Fruit fly (Drosophila melanogaster) whole organism, adult: ENCODE measurements around the gene CG6661.
A peak's percentile ranks its signal among the peaks of the same experiment; 100 is the strongest.

Experiments
- CG11617 ChIP-seq: fragments of 200-800 bp; sonication (Bioruptor generic); optimal IDR thresholded peaks from 2 replicates; lab custom pipeline; 2017; ENCODE audit warnings: mild to moderate bottlenecking, missing biosample characterization, missing genetic modification reagents, missing genetic modification characterization
- CG12768 ChIP-seq: fragments of 200-800 bp; sonication (Bioruptor generic); optimal IDR thresholded peaks from 2 replicates; lab custom pipeline; 2017; ENCODE audit warnings: missing biosample characterization, missing genetic modification characterization, mild to moderate bottlenecking, moderate library complexity, missing genetic modification reagents
- CG14711 ChIP-seq: fragments of 200-800 bp; sonication (Bioruptor generic); optimal IDR thresholded peaks from 2 replicates; lab custom pipeline; 2018; ENCODE audit warnings: missing biosample characterization, mild to moderate bottlenecking, missing genetic modification characterization, moderate library complexity
- CG1620 ChIP-seq: fragments of 200-800 bp; sonication (Bioruptor generic); optimal IDR thresholded peaks from 2 replicates; lab custom pipeline; 2016; ENCODE audit warnings: missing biosample characterization, missing genetic modification characterization
- CG33017 ChIP-seq: fragments of 200-800 bp; sonication (Bioruptor generic); optimal IDR thresholded peaks from 2 replicates; lab custom pipeline; 2018; ENCODE audit warnings: missing biosample characterization, mild to moderate bottlenecking, missing genetic modification characterization, moderate library complexity
- CG5204 ChIP-seq: fragments of 200-800 bp; sonication (Bioruptor generic); optimal IDR thresholded peaks from 2 replicates; lab custom pipeline; 2016; ENCODE audit warnings: missing biosample characterization, missing genetic modification characterization
- CG7045 ChIP-seq: fragments of 200-800 bp; sonication (Bioruptor generic); optimal IDR thresholded peaks from 2 replicates; lab custom pipeline; 2017; ENCODE audit warnings: missing biosample characterization, mild to moderate bottlenecking, missing genetic modification characterization
- CG7101 ChIP-seq: fragments of 200-800 bp; sonication (Bioruptor generic); optimal IDR thresholded peaks from 2 replicates; lab custom pipeline; 2018; ENCODE audit warnings: missing biosample characterization, mild to moderate bottlenecking, missing genetic modification characterization, moderate library complexity
- Clk ChIP-seq: fragments of 200-800 bp; sonication (Bioruptor generic); optimal IDR thresholded peaks from 2 replicates; lab custom pipeline; 2017; ENCODE audit warnings: missing biosample characterization, missing genetic modification characterization
- Crg-1 ChIP-seq: fragments of 200-800 bp; sonication (Bioruptor generic); optimal IDR thresholded peaks from 2 replicates; lab custom pipeline; 2016; ENCODE audit warnings: missing biosample characterization, missing genetic modification characterization
- Hr96 ChIP-seq: fragments of 200-800 bp; sonication (Bioruptor generic); optimal IDR thresholded peaks from 2 replicates; lab custom pipeline; 2016; ENCODE audit warnings: missing biosample characterization, missing genetic modification characterization
- Mnt ChIP-seq: fragments of 200-800 bp; sonication (Bioruptor generic); optimal IDR thresholded peaks from 2 replicates; lab custom pipeline; 2016; ENCODE audit warnings: missing biosample characterization, mild to moderate bottlenecking, missing genetic modification characterization
- bab1 ChIP-seq: fragments of 200-800 bp; sonication (Bioruptor generic); optimal IDR thresholded peaks from 3 replicates; lab custom pipeline; 2019; ENCODE audit warnings: missing biosample characterization, mild to moderate bottlenecking, missing genetic modification characterization, moderate library complexity
- cic ChIP-seq: fragments of 200-800 bp; sonication (Bioruptor generic); optimal IDR thresholded peaks from 2 replicates; lab custom pipeline; 2017; ENCODE audit warnings: missing biosample characterization, mild to moderate bottlenecking, missing genetic modification characterization, moderate library complexity
- cnc ChIP-seq, 2 experiments: fragments of >200 bp; optimal IDR thresholded peaks; 2 replicates each; lab custom pipeline; 2017
- kay ChIP-seq: fragments of 200-800 bp; sonication (Bioruptor generic); peaks from one replicate; lab custom pipeline; 2016; ENCODE audit warnings: missing biosample characterization, missing genetic modification characterization, borderline replicate concordance
- ovo ChIP-seq: fragments of 200-800 bp; sonication (Bioruptor generic); optimal IDR thresholded peaks from 2 replicates; lab custom pipeline; 2016; ENCODE audit warnings: missing biosample characterization, missing genetic modification characterization
- pad ChIP-seq: fragments of 200-800 bp; sonication (Bioruptor generic); optimal IDR thresholded peaks from 3 replicates; lab custom pipeline; 2017; ENCODE audit warnings: missing biosample characterization, missing genetic modification characterization, mild to moderate bottlenecking, moderate library complexity, missing genetic modification reagents
- tj ChIP-seq: fragments of 200-800 bp; sonication (Bioruptor generic); optimal IDR thresholded peaks from 3 replicates; lab custom pipeline; 2017; ENCODE audit warnings: missing biosample characterization, mild to moderate bottlenecking, missing genetic modification characterization, moderate library complexity
- toe ChIP-seq: fragments of 200-800 bp; sonication (Bioruptor generic); optimal IDR thresholded peaks from 2 replicates; lab custom pipeline; 2016; ENCODE audit warnings: missing biosample characterization, missing genetic modification characterization

The CG6661 gene

dm6 chr3L:14059266-14059974 lies 24.8 kb downstream of the CG6661 start:
- TF ChIP-seq CG1620 (GFP tag; lab: Kevin White, UChicago), result no peak
- no peak for TF ChIP-seq pad (GFP tag; lab: Kevin White, UChicago)
- TF ChIP-seq Hr96 (GFP tag; lab: Kevin White, UChicago), result no peak
- TF ChIP-seq kay (GFP tag; lab: Kevin White, UChicago), result no peak
- peak; percentile 6 for TF ChIP-seq CG14711 (tag; lab: Kevin White, UChicago)

- TF ChIP-seq bab1 (GFP tag; lab: Kevin White, UChicago), result no peak
- no peak for TF ChIP-seq Clk
- TF ChIP-seq CG33017 (tag; lab: Kevin White, UChicago), result no peak
- no peak for TF ChIP-seq Mnt (GFP tag; lab: Kevin White, UChicago)
- TF ChIP-seq CG7101 (tag; lab: Kevin White, UChicago), result no peak
- TF ChIP-seq tj (GFP tag; lab: Kevin White, UChicago), result no peak
- no peak for TF ChIP-seq kay (GFP tag; lab: Kevin White, UChicago)
These were observed 28.1 kb downstream of the CG6661 start for dm6 chr3L:14062702-14063101.

- TF ChIP-seq Hr96 (GFP tag; lab: Kevin White, UChicago), result no peak
- no peak for TF ChIP-seq cnc (optimal IDR thresholded peaks at IDR 0.05; lab: Kevin White, UChicago)
- TF ChIP-seq CG1620 (GFP tag; lab: Kevin White, UChicago), result no peak
- no peak for TF ChIP-seq CG11617
- no peak for TF ChIP-seq Mnt (GFP tag; lab: Kevin White, UChicago)
- no peak for TF ChIP-seq cic (GFP tag; lab: Kevin White, UChicago)
- TF ChIP-seq CG5204, result no peak
- TF ChIP-seq CG14711 (tag; lab: Kevin White, UChicago), result no peak
- TF ChIP-seq CG33017 (tag; lab: Kevin White, UChicago), result no peak
- TF ChIP-seq tj (GFP tag; lab: Kevin White, UChicago), result no peak
- no peak for TF ChIP-seq toe (GFP tag; lab: Kevin White, UChicago)
These were observed 28.9 kb downstream of the CG6661 start for dm6 chr3L:14063241-14064064.

DNA sequence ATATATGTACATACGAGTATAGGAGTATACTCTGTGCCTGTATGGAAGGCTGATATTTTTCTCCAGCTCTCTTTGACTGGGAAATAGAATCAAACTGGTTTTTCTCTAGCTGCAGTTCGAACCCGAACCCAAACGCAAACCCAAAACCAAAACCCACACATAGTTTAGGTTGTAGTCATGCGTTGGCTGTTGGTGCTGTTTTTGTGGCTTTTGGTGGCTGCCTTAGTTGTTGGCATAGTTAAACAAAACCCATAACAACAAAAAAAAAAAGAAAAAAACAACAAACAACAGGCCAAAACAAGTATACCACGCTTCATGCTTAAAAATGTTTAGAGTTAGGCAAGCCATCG lies 29.5 kb downstream of the CG6661 start:
- TF ChIP-seq toe (GFP tag; lab: Kevin White, UChicago) (no peak), Crg-1 (GFP tag; lab: Kevin White, UChicago) (no peak), Hr96 (GFP tag; lab: Kevin White, UChicago) (no peak), CG1620 (GFP tag; lab: Kevin White, UChicago) (no peak), tj (GFP tag; lab: Kevin White, UChicago) (no peak), cnc (optimal IDR thresholded peaks at IDR 0.05; lab: Kevin White, UChicago) (no peak), CG11617 (no peak), CG14711 (tag; lab: Kevin White, UChicago) (no peak), pad (GFP tag; lab: Kevin White, UChicago) (no peak), ovo (GFP tag; lab: Kevin White, UChicago) (no peak), Clk (no peak), CG33017 (tag; lab: Kevin White, UChicago) (no peak), bab1 (GFP tag; lab: Kevin White, UChicago) (no peak), Mnt (GFP tag; lab: Kevin White, UChicago) (no peak), CG7045 (GFP tag; lab: Kevin White, UChicago) (no peak), CG7101 (tag; lab: Kevin White, UChicago) (no peak), cic (GFP tag; lab: Kevin White, UChicago) (no peak)

DNA sequence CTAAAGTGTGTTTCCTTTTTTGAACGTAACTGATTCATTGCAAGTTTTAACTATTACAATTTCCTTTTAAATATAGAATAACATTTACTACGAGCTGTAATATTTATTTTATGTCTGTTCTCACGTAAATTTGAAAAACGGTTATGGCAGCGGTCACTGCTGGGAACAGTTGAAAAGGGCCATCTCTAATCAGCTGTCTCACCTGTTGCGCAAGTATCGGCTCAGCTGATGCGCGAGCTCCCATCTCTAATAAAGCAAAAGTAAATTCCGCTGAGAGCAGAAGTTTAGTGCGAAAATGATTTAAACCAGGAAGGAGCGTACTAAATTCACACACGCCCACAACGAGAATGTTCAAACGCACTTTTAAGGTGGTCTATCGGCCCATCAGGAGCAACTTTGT lies 37.0 kb downstream of the CG6661 start, which contains the start of gene Pex1:
Gene Pex1, plus strand, starts transcription at position 272 of the 400 bp plus-strand sequence.
- TF ChIP-seq CG12768 (no peak), Hr96 (GFP tag; lab: Kevin White, UChicago) (no peak), bab1 (GFP tag; lab: Kevin White, UChicago) (peak; percentile 63), tj (GFP tag; lab: Kevin White, UChicago) (peak; percentile 60)

dm6 chr3L:14075472-14075871 lies 40.9 kb downstream of the CG6661 start, which contains the start of gene btl:
btl (plus strand) TSS chr3L:14075772.
- TF ChIP-seq cnc (optimal IDR thresholded peaks at IDR 0.05; lab: Kevin White, UChicago), result no peak
- no peak for TF ChIP-seq tj (GFP tag; lab: Kevin White, UChicago)
- TF ChIP-seq CG14711 (tag; lab: Kevin White, UChicago), result no peak
- TF ChIP-seq CG12768, result no peak
- no peak for TF ChIP-seq cic (GFP tag; lab: Kevin White, UChicago)
- TF ChIP-seq bab1 (GFP tag; lab: Kevin White, UChicago), result no peak
- TF ChIP-seq kay (GFP tag; lab: Kevin White, UChicago), result no peak
- TF ChIP-seq CG5204, result no peak
- TF ChIP-seq CG7045 (GFP tag; lab: Kevin White, UChicago), result no peak
- TF ChIP-seq pad (GFP tag; lab: Kevin White, UChicago), result no peak
- no peak for TF ChIP-seq ovo (GFP tag; lab: Kevin White, UChicago)
- no peak for TF ChIP-seq toe (GFP tag; lab: Kevin White, UChicago)
- TF ChIP-seq Mnt (GFP tag; lab: Kevin White, UChicago), result no peak
- TF ChIP-seq Clk, result no peak
- no peak for TF ChIP-seq CG1620 (GFP tag; lab: Kevin White, UChicago)
- no peak for TF ChIP-seq Hr96 (GFP tag; lab: Kevin White, UChicago)
- TF ChIP-seq CG11617, result no peak
- no peak for TF ChIP-seq Crg-1 (GFP tag; lab: Kevin White, UChicago)
